Fruit fly (Drosophila melanogaster): ENCODE measurements around the gene park.

Gene park

dm6 chr3L:21176935-21177581, 19.6 kb downstream of the park start (continued):
- TF ChIP-seq CG6163 (GFP tag; IDR thresholded peaks at IDR 0.05): peak; percentile 65
- no peak for TF ChIP-seq CG11762 (GFP tag; optimal IDR thresholded peaks at IDR 0.05; ENCODE audit: insufficient read depth)
- TF ChIP-seq CG1621 (tag; optimal IDR thresholded peaks at IDR 0.05): no peak
- TF ChIP-seq CG9139 (GFP tag; optimal IDR thresholded peaks at IDR 0.05): no peak
- TF ChIP-seq CG32006 (GFP tag; optimal IDR thresholded peaks at IDR 0.05): peak; percentile 76
- TF ChIP-seq achi (GFP tag; optimal IDR thresholded peaks at IDR 0.05): peak; percentile 51
- no peak for TF ChIP-seq dac (GFP tag; optimal IDR thresholded peaks at IDR 0.05)
- TF ChIP-seq CG11902 (GFP tag; optimal IDR thresholded peaks at IDR 0.05): no peak
- peak; percentile 51 for TF ChIP-seq Sox14 (GFP tag; optimal IDR thresholded peaks at IDR 0.05)
- peak; percentile 60 for TF ChIP-seq CG31627 (GFP tag; optimal IDR thresholded peaks at IDR 0.05)
- TF ChIP-seq cyc (GFP tag; optimal IDR thresholded peaks at IDR 0.05): peak; percentile 49

dm6 chr3L:21176276-21176934, 20.2 kb downstream of the park start:
- TF ChIP-seq CG34406 (GFP tag; optimal IDR thresholded peaks at IDR 0.05) (no peak), CG6808 (GFP tag; optimal IDR thresholded peaks at IDR 0.05) (peak; percentile 1), ss (GFP tag; optimal IDR thresholded peaks at IDR 0.05) (peak in 1 of 2 experiments; percentile 1), CG6854 (GFP tag; optimal IDR thresholded peaks at IDR 0.05) (no peak), CG4318 (GFP tag; optimal IDR thresholded peaks at IDR 0.05) (no peak), Smox (GFP tag; optimal IDR thresholded peaks at IDR 0.05) (no peak)

dm6 chr3L:21175531-21176271, 21.0 kb downstream of the park start:
- TF ChIP-seq fkh (GFP tag; optimal IDR thresholded peaks at IDR 0.05) (peak; percentile 48), CG8119 (GFP tag; IDR thresholded peaks at IDR 0.05) (no peak), CG6808 (GFP tag; optimal IDR thresholded peaks at IDR 0.05) (peak; percentile 23), net (GFP tag; optimal IDR thresholded peaks at IDR 0.05) (no peak), Smox (GFP tag; optimal IDR thresholded peaks at IDR 0.05) (no peak), esn (GFP tag; optimal IDR thresholded peaks at IDR 0.05) (no peak), Blimp-1 (GFP tag; optimal IDR thresholded peaks at IDR 0.05) (no peak), CG1621 (tag; optimal IDR thresholded peaks at IDR 0.05) (peak; percentile 5), Sox15 (GFP tag; optimal IDR thresholded peaks at IDR 0.05) (no peak), CG3919 (GFP tag; optimal IDR thresholded peaks at IDR 0.05) (no peak), fd85E (GFP tag; optimal IDR thresholded peaks at IDR 0.05) (no peak), CG4318 (GFP tag; optimal IDR thresholded peaks at IDR 0.05) (no peak), CG32006 (GFP tag; optimal IDR thresholded peaks at IDR 0.05) (no peak), CG6854 (GFP tag; optimal IDR thresholded peaks at IDR 0.05) (peak; percentile 30), spab (GFP tag; optimal IDR thresholded peaks at IDR 0.05) (no peak), fd59A (GFP tag; optimal IDR thresholded peaks at IDR 0.05) (no peak), CG11294 (GFP tag; IDR thresholded peaks at IDR 0.05) (no peak), CG7368 (GFP tag; optimal IDR thresholded peaks at IDR 0.05) (no peak), eg (GFP tag; IDR thresholded peaks at IDR 0.05) (0 out of 3 replicates have a peak, but pooled peaks have one; percentile 29), CG31627 (GFP tag; optimal IDR thresholded peaks at IDR 0.05) (peak; percentile 3), Hr38 (GFP tag; optimal IDR thresholded peaks at IDR 0.05) (no peak), CG8632 (GFP tag; optimal IDR thresholded peaks at IDR 0.05) (no peak), topi (GFP tag; optimal IDR thresholded peaks at IDR 0.05) (no peak), CG6792 (GFP tag; optimal IDR thresholded peaks at IDR 0.05) (no peak), Ets96B (tag; optimal IDR thresholded peaks at IDR 0.05) (no peak), CG6276 (GFP tag; optimal IDR thresholded peaks at IDR 0.05) (peak; percentile 4), pdm3 (GFP tag; optimal IDR thresholded peaks at IDR 0.05) (no peak), salr (GFP tag; optimal IDR thresholded peaks at IDR 0.05) (no peak), CG34406 (GFP tag; optimal IDR thresholded peaks at IDR 0.05) (no peak), svp (GFP tag) (peak; percentile 100), CG9139 (GFP tag; optimal IDR thresholded peaks at IDR 0.05) (no peak), Hr39 (GFP tag; optimal IDR thresholded peaks at IDR 0.05) (peak; percentile 6), achi (GFP tag; optimal IDR thresholded peaks at IDR 0.05) (no peak), ss (GFP tag; optimal IDR thresholded peaks at IDR 0.05) (peak in 1 of 2 experiments; percentile 30), Lpt (GFP tag; optimal IDR thresholded peaks at IDR 0.05) (no peak), Eip78C (GFP tag) (peak; percentile 48), Sox102F (GFP tag; optimal IDR thresholded peaks at IDR 0.05) (no peak)
